Worm (Caenorhabditis elegans): ENCODE measurements around the gene ZK938.12.

Gene ZK938.12

DNA sequence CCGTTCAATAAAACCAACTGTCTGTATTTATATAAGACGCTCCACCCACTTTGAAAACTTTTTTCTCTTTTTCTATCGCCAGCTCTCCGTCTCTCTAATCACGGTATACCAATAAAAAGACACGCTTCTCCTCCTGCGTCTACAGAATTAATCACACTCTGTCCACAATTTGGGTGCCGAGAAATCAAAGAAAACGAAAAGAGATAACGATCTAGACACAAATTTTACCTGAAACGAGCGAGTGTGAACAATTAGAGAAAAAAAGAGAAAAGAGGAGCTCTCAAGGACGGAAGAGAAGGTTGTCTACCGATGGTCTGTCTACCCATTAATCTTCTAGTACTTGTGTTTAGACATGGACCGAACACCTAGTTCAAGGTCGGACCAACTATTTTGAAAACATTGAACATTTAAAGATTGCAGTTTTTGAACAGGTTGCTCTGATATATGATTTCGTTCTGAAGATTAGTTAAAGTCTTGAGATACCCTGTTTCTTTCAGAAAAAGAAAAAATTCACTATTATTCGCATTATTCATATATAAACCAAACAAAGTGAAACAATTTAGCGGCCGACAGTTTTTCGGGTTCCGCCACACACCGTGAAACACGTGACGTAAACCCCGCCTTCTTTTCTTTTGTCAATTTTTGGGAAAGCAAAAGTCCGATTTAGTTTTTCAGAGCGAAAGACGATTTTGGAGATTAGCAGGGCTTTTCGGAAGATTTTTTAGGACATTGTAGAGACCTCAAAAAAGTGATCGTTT lies 43.6 kb upstream of the ZK938.12 start, which contains the start of gene cyp-13A2 (continued):
- TF ChIP-seq lin-11 (tag; optimal IDR thresholded peaks at IDR 0.05) (no peak), sox-2 (GFP tag; IDR thresholded peaks at IDR 0.05) (no peak), unc-42 (tag; optimal IDR thresholded peaks at IDR 0.05) (no peak)

DNA sequence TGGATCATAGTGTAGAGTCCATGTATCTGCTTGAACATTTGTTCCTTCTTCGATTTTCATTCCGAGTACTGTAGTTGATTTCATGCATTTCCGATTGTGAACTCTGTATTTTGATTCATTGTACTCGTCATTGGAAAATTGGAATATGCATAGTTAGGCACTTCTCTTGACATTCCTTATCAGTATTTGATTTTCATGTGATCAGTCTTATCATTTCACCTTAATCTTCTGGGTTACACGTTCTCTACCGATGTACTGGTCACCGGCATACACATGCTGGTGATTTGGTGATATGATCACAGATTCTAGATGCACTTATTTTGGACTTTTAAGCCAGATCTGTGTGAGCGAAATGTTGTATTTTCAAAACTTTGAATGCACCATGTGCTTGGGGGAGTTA lies 39.9 kb upstream of the ZK938.12 start:
- peak; percentile 86 for TF ChIP-seq elt-2 (tag; optimal IDR thresholded peaks at IDR 0.05)
- no peak for TF ChIP-seq nhr-232 (tag; optimal IDR thresholded peaks at IDR 0.05)

DNA sequence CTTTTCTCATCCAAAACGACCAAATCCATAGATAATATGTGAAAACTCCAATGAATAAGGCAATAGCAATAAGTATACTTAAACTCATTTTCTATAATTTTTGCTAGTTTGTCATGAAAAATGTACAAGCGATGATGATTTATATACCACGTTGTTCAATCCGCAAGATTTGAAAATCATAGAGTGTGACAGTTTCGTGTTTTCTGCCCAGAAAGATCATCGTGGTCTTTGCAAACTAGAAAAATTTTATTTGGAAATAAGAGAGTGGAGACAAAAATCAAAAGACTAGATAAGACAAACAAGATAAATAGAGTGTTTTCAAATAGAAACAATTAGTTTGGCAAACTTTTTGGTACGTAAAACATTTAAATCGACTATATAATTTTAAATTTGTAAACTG lies 37.9 kb upstream of the ZK938.12 start, which contains the start of gene cyp-13A3:
Gene cyp-13A3, minus strand, starts transcription at position 101 of the 400 bp plus-strand sequence.
- TF ChIP-seq elt-2 (tag; optimal IDR thresholded peaks at IDR 0.05) (no peak), pag-3 (tag; optimal IDR thresholded peaks at IDR 0.05; ENCODE audit: borderline replicate concordance) (no peak), ceh-31 (tag; optimal IDR thresholded peaks at IDR 0.05) (no peak), ref-2 (tag; optimal IDR thresholded peaks at IDR 0.05) (no peak), sdc-2 (tag; optimal IDR thresholded peaks at IDR 0.05) (no peak), hlh-6 (tag; optimal IDR thresholded peaks at IDR 0.05) (no peak), ttx-3 (tag; optimal IDR thresholded peaks at IDR 0.05) (no peak)

DNA sequence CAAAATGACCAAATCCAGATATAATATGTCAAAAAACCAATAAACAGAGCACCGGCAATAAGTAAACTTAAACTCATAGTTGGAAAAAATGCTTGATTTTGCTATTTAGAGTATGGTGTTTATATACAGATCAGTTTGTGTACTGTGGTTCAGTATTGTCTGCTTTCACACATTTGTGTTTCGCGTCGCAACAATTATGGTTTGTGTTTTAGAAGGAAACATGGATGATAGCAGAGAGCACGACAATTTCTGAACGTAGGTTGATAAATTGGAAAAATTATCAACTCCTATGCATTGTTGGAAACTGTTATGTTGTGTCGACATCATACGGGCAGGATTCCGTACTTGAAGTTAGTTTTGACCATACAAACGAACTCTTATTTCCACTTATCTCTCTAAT lies 33.5 kb upstream of the ZK938.12 start, which contains the start of gene cyp-13A4:
Gene cyp-13A4, minus strand, starts transcription at position 77 of the 400 bp plus-strand sequence.
- TF ChIP-seq ref-2 (tag; optimal IDR thresholded peaks at IDR 0.05) (no peak), ztf-16 (tag; optimal IDR thresholded peaks at IDR 0.05) (no peak), ceh-31 (tag; optimal IDR thresholded peaks at IDR 0.05) (no peak), hlh-30 (tag; optimal IDR thresholded peaks at IDR 0.05; ENCODE audit: insufficient read depth) (no peak), ceh-2 (tag; optimal IDR thresholded peaks at IDR 0.05) (no peak), pqm-1 (tag; optimal IDR thresholded peaks at IDR 0.05) (no peak), ceh-34 (tag; optimal IDR thresholded peaks at IDR 0.05) (no peak), unc-42 (tag; optimal IDR thresholded peaks at IDR 0.05) (no peak), ceh-24 (tag; optimal IDR thresholded peaks at IDR 0.05) (no peak), lin-11 (tag; optimal IDR thresholded peaks at IDR 0.05) (no peak)

DNA sequence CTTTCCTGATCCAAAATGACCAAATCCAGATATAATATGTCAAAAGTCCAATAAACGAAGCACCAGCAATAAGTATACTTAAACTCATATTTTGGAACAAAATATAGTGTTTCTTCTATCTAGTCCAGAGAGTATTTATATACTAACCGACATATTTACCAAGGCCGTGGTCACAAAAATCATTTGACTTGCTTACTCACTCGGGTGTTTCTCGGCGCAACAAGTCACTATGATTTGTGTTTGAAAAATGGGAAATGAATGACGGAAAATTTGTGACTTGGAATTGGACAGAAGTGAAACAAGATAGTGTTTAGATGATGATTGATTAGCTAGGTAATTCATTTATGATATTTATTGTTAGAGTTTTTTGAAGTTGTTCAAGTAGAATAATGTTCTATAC lies 30.9 kb upstream of the ZK938.12 start, which contains the start of gene cyp-13A5:
Gene cyp-13A5, minus strand, starts transcription at position 112 of the 400 bp plus-strand sequence.
- no peak for TF ChIP-seq F13H6.1 (tag; optimal IDR thresholded peaks at IDR 0.05)

DNA sequence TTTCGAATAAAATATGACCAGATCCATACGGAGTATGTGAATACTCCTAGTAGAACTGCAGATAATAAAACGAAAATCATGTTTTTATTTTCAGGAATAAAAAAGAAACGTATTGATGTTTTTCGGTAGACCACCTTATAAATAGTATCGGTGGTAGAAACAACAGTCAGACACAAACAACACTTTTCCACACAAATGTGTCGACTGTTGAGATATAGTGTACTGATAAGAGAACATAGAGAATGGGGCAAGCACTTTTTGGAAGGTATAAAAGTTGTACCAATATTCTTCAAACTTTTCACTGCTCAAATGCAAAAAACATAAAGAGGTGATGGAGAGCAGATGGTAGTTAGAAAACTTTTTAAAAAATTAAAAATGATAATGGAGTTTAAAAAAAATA lies 28.5 kb upstream of the ZK938.12 start, which contains the start of gene cyp-13A6:
Gene cyp-13A6, minus strand, starts transcription at position 180 of the 400 bp plus-strand sequence.
- no peak for TF ChIP-seq che-1 (tag; optimal IDR thresholded peaks at IDR 0.05)
- no peak for TF ChIP-seq ttx-3 (tag; optimal IDR thresholded peaks at IDR 0.05)
- no peak for TF ChIP-seq K09A11.1 (tag; optimal IDR thresholded peaks at IDR 0.05; ENCODE audit: insufficient read depth)
- no peak for TF ChIP-seq ceh-19 (GFP tag; optimal IDR thresholded peaks at IDR 0.05)
- TF ChIP-seq ref-2 (tag; optimal IDR thresholded peaks at IDR 0.05): no peak

DNA sequence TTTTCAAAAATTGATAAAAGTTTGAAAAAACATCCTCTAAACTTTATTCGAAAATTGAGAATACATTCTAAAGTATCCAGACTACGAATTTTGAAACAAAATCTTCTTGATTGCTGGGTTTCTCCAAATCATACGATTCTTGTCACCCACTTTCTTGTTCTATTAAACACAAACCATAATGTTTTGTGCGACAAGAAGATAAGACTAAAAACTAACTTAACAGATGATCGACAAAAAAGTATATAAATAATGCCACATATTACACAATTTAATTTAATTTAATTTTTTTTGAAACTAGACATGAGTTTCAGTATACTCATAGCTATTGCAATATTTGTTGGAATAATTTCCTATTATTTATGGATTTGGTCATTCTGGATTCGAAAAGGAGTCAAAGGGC lies 27.8 kb upstream of the ZK938.12 start, which contains the start of gene cyp-13A7:
Gene cyp-13A7, plus strand, starts transcription at position 301 of the 400 bp plus-strand sequence.
- TF ChIP-seq dmd-4 (tag; optimal IDR thresholded peaks at IDR 0.05; ENCODE audit: borderline replicate concordance): no peak
- no peak for TF ChIP-seq fkh-6 (tag; optimal IDR thresholded peaks at IDR 0.05)
- no peak for TF ChIP-seq pat-9 (tag; optimal IDR thresholded peaks at IDR 0.05)
- no peak for TF ChIP-seq syd-9 (tag; optimal IDR thresholded peaks at IDR 0.05)
- no peak for TF ChIP-seq dve-1 (tag; optimal IDR thresholded peaks at IDR 0.05)
- TF ChIP-seq tbx-7 (tag; optimal IDR thresholded peaks at IDR 0.05): no peak
- no peak for TF ChIP-seq sdc-2 (tag; optimal IDR thresholded peaks at IDR 0.05)
- TF ChIP-seq pag-3 (tag; optimal IDR thresholded peaks at IDR 0.05; ENCODE audit: borderline replicate concordance): no peak
- TF ChIP-seq hlh-30 (tag; optimal IDR thresholded peaks at IDR 0.05; ENCODE audit: insufficient read depth): no peak
- no peak for TF ChIP-seq ceh-30 (tag; optimal IDR thresholded peaks at IDR 0.05)
- no peak for TF ChIP-seq npax-4 (tag; optimal IDR thresholded peaks at IDR 0.05)
- no peak for TF ChIP-seq rnt-1 (tag; optimal IDR thresholded peaks at IDR 0.05)
- no peak for TF ChIP-seq che-1 (tag; optimal IDR thresholded peaks at IDR 0.05)
- no peak for TF ChIP-seq elt-2 (tag; optimal IDR thresholded peaks at IDR 0.05)
- TF ChIP-seq ceh-34 (tag; optimal IDR thresholded peaks at IDR 0.05): no peak
- TF ChIP-seq unc-55 (GFP tag; optimal IDR thresholded peaks at IDR 0.05): no peak
- no peak for TF ChIP-seq ceh-45 (GFP tag; IDR thresholded peaks at IDR 0.05)
- no peak for TF ChIP-seq ceh-9 (tag; optimal IDR thresholded peaks at IDR 0.05)
- TF ChIP-seq ceh-19 (GFP tag; optimal IDR thresholded peaks at IDR 0.05): no peak

All from whole organism, late embryonic.